Worm (Caenorhabditis elegans) whole organism, L3 larva: ENCODE data around the gene clec-250.
"Not testable (repeated sequence)": the region's sequence is repeated elsewhere in the genome, so short reads cannot be mapped to it uniquely, and the experiment has no call there.

Experiments
- ama-1 ChIP-seq: fragments of 150-350 bp; optimal IDR thresholded peaks from 2 replicates; lab custom pipeline; 2018
- ceh-82 ChIP-seq: fragments of 150-350 bp; optimal IDR thresholded peaks from 2 replicates; lab custom pipeline; 2014; ENCODE audit warnings: missing biosample characterization, missing genetic modification characterization
- elt-3 ChIP-seq, 3 experiments: fragments of 150-350 bp in 1 of 3; sonication (generic microtip) in 2 of 3; optimal IDR thresholded peaks; 2 replicates in 2 of 3; 4 replicates in 1 of 3; lab custom pipeline; 2014 to 2017; ENCODE audit warnings: missing biosample characterization in 3 of 3, missing genetic modification characterization in 3 of 3
- fkh-2 ChIP-seq: fragments of 150-350 bp; optimal IDR thresholded peaks from 2 replicates; lab custom pipeline; 2014; ENCODE audit warnings: missing biosample characterization, missing genetic modification reagents, missing genetic modification characterization
- fos-1 ChIP-seq: fragments of 150-350 bp; optimal IDR thresholded peaks from 2 replicates; lab custom pipeline; 2014; ENCODE audit warnings: missing biosample characterization, missing genetic modification characterization
- lin-39 ChIP-seq: fragments of 150-350 bp; optimal IDR thresholded peaks from 2 replicates; lab custom pipeline; 2018; ENCODE audit warnings: missing biosample characterization, missing genetic modification reagents, missing genetic modification characterization
- mdl-1 ChIP-seq: fragments of 150-350 bp; optimal IDR thresholded peaks from 2 replicates; lab custom pipeline; 2014; ENCODE audit warnings: missing biosample characterization, missing genetic modification characterization
- nhr-11 ChIP-seq: fragments of 150-350 bp; optimal IDR thresholded peaks from 2 replicates; lab custom pipeline; 2014; ENCODE audit warnings: missing biosample characterization, missing genetic modification characterization
- nhr-12 ChIP-seq: fragments of 150-350 bp; optimal IDR thresholded peaks from 2 replicates; lab custom pipeline; 2014; ENCODE audit warnings: missing biosample characterization, missing genetic modification characterization
- nhr-23 ChIP-seq: fragments of 150-350 bp; optimal IDR thresholded peaks from 2 replicates; lab custom pipeline; 2014; ENCODE audit warnings: missing biosample characterization, missing genetic modification reagents, missing genetic modification characterization
- nhr-237 ChIP-seq: fragments of 150-350 bp; optimal IDR thresholded peaks from 2 replicates; lab custom pipeline; 2014; ENCODE audit warnings: missing biosample characterization, missing genetic modification characterization
- nhr-77 ChIP-seq: fragments of 150-350 bp; optimal IDR thresholded peaks from 2 replicates; lab custom pipeline; 2014; ENCODE audit warnings: missing biosample characterization, missing genetic modification characterization
- skn-1 ChIP-seq: fragments of 150-350 bp; optimal IDR thresholded peaks from 2 replicates; lab custom pipeline; 2014; ENCODE audit warnings: missing biosample characterization, missing genetic modification characterization

DNA sequence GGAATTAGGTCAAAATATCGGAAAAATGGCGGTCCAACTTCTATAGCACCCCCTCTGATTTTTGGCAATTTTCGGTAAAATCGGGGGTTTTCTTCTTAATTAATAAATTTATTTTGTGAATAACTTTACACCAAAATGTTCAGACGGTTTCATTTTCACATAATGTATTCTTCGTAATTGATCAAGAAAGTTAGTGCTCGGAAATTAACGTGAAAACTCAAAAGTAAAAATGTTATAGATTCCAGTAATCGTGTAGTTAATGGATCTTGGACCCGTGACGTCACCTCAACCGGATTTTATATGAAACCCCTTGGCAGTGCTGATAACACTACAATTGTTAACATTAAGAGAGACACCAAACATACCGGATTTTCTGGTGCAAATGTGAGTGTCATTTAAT lies 20.0 kb upstream of the clec-250 start, which contains the start of gene F11D11.22:
- not testable (repeated sequence) for TF ChIP-seq nhr-237 (tag; lab: Kevin White, UChicago); mdl-1 (tag; lab: Kevin White, UChicago); nhr-12 (tag; lab: Kevin White, UChicago); fkh-2 (tag; lab: Kevin White, UChicago); fos-1; skn-1 (tag; lab: Kevin White, UChicago); lin-39 (tag; lab: Kevin White, UChicago); ceh-82 (tag; lab: Kevin White, UChicago); nhr-23 (tag; lab: Kevin White, UChicago); ama-1 (lab: Kevin White, UChicago); nhr-11 (tag; lab: Kevin White, UChicago); nhr-77 (tag; lab: Kevin White, UChicago); elt-3 (tag; optimal IDR thresholded peaks at IDR 0.05; lab: Kevin White, UChicago)
